Fruit fly (Drosophila melanogaster) whole organism: ENCODE results near the gene CG6409.

ENCODE experiments used
- CG8478 ChIP-seq: fragments of >200 bp; optimal IDR thresholded peaks from 2 replicates; lab custom pipeline; 2018; ENCODE audit warnings: inconsistent platforms
- EcR ChIP-seq, 2 experiments: fragments of >200 bp; optimal IDR thresholded peaks; 2 replicates each; lab custom pipeline; 2017; ENCODE audit warnings: missing biosample characterization in 2 of 2, missing genetic modification characterization in 2 of 2, missing genetic modification reagents in 2 of 2
- pan ChIP-seq: fragments of >200 bp; optimal IDR thresholded peaks from 2 replicates; lab custom pipeline; 2017

dm6 chr3L:10847790-10848492 is 34.2 kb downstream of the CG6409 start:
- TF ChIP-seq pan (peak; percentile 26), EcR (GFP tag; optimal IDR thresholded peaks at IDR 0.05; lab: Kevin White, UChicago) (no peak), CG8478 (no peak)
